Worm (Caenorhabditis elegans): ENCODE data around the gene C01G6.2.

Gene C01G6.2

ce11 chrII:9250422-9250821 is 16.4 kb upstream of the C01G6.2 start, which contains the start of gene T26C5.4:
Gene T26C5.4 (minus strand): TSS chrII:9250522.
- no peak for TF ChIP-seq mec-3 (tag; optimal IDR thresholded peaks at IDR 0.05; ENCODE audit: borderline replicate concordance)
- no peak for TF ChIP-seq T23F11.4 (GFP tag; optimal IDR thresholded peaks at IDR 0.05)
- TF ChIP-seq eyg-1 (tag; optimal IDR thresholded peaks at IDR 0.05): no peak
- TF ChIP-seq pat-9 (tag; optimal IDR thresholded peaks at IDR 0.05): no peak
- TF ChIP-seq unc-86 (tag; optimal IDR thresholded peaks at IDR 0.05): no peak
- no peak for TF ChIP-seq sox-2 (GFP tag; IDR thresholded peaks at IDR 0.05)
- no peak for TF ChIP-seq pros-1 (tag; optimal IDR thresholded peaks at IDR 0.05)
- no peak for TF ChIP-seq ceh-30 (tag; optimal IDR thresholded peaks at IDR 0.05)
- TF ChIP-seq ttx-3 (tag; optimal IDR thresholded peaks at IDR 0.05): no peak
- no peak for TF ChIP-seq C08G9.2 (tag; optimal IDR thresholded peaks at IDR 0.05)
- TF ChIP-seq pqm-1 (tag; optimal IDR thresholded peaks at IDR 0.05): no peak

- no peak for TF ChIP-seq ceh-6 (GFP tag; optimal IDR thresholded peaks at IDR 0.05)
- TF ChIP-seq hlh-15 (tag; optimal IDR thresholded peaks at IDR 0.05): no peak
- no peak for TF ChIP-seq madf-2 (tag; optimal IDR thresholded peaks at IDR 0.05)
- no peak for TF ChIP-seq elt-2 (tag; optimal IDR thresholded peaks at IDR 0.05)
- no peak for TF ChIP-seq ceh-31 (tag; optimal IDR thresholded peaks at IDR 0.05)
- no peak for TF ChIP-seq sox-4 (tag; optimal IDR thresholded peaks at IDR 0.05)
- no peak for TF ChIP-seq nhr-11 (tag; optimal IDR thresholded peaks at IDR 0.05)
- no peak for TF ChIP-seq ceh-34 (tag; optimal IDR thresholded peaks at IDR 0.05)
- no peak for TF ChIP-seq hlh-6 (tag; optimal IDR thresholded peaks at IDR 0.05)
- TF ChIP-seq unc-3 (GFP tag; conservative IDR thresholded peaks at IDR 0.05): no peak
- TF ChIP-seq unc-3 (tag; optimal IDR thresholded peaks at IDR 0.05): no peak
- TF ChIP-seq ets-4 (tag; optimal IDR thresholded peaks at IDR 0.05): no peak
- no peak for TF ChIP-seq ceh-9 (tag; optimal IDR thresholded peaks at IDR 0.05)
Measured at ce11 chrII:9251529-9251928, 15.3 kb upstream of the C01G6.2 start.

- TF ChIP-seq fax-1 (tag; optimal IDR thresholded peaks at IDR 0.05) (no peak), pax-1 (tag; optimal IDR thresholded peaks at IDR 0.05) (no peak), eyg-1 (tag; optimal IDR thresholded peaks at IDR 0.05) (no peak), nhr-11 (tag; optimal IDR thresholded peaks at IDR 0.05) (no peak), C38D4.7 (GFP tag; optimal IDR thresholded peaks at IDR 0.05) (no peak), unc-86 (tag; optimal IDR thresholded peaks at IDR 0.05) (no peak), ets-4 (tag; optimal IDR thresholded peaks at IDR 0.05) (no peak), sdc-2 (tag; optimal IDR thresholded peaks at IDR 0.05) (no peak), ref-2 (tag; optimal IDR thresholded peaks at IDR 0.05) (no peak), hlh-13 (GFP tag; optimal IDR thresholded peaks at IDR 0.05) (no peak), sox-2 (GFP tag; IDR thresholded peaks at IDR 0.05) (no peak), gmeb-2 (tag; optimal IDR thresholded peaks at IDR 0.05) (no peak), ztf-16 (tag; optimal IDR thresholded peaks at IDR 0.05) (no peak), ceh-2 (tag; optimal IDR thresholded peaks at IDR 0.05) (no peak), ceh-18 (tag; optimal IDR thresholded peaks at IDR 0.05) (no peak)
Measured at ce11 chrII:9254187-9254586, 12.7 kb upstream of the C01G6.2 start, which contains the start of gene nlp-82. Gene nlp-82 (minus strand): TSS chrII:9254287.

ce11 chrII:9258034-9258556 is 8.8 kb upstream of the C01G6.2 start:
- no peak for TF ChIP-seq sox-2 (GFP tag; IDR thresholded peaks at IDR 0.05)
- TF ChIP-seq ceh-18 (tag; optimal IDR thresholded peaks at IDR 0.05): no peak
- no peak for TF ChIP-seq ceh-34 (tag; optimal IDR thresholded peaks at IDR 0.05)
- no peak for TF ChIP-seq odd-2 (tag; optimal IDR thresholded peaks at IDR 0.05)
- peak; percentile 17 for TF ChIP-seq ceh-6 (GFP tag; optimal IDR thresholded peaks at IDR 0.05)
- no peak for TF ChIP-seq sox-4 (tag; optimal IDR thresholded peaks at IDR 0.05)
- TF ChIP-seq ceh-24 (tag; optimal IDR thresholded peaks at IDR 0.05): peak; percentile 9
- no peak for TF ChIP-seq lin-11 (tag; optimal IDR thresholded peaks at IDR 0.05)
- no peak for TF ChIP-seq nhr-232 (tag; optimal IDR thresholded peaks at IDR 0.05)
- no peak for TF ChIP-seq nhr-11 (tag; optimal IDR thresholded peaks at IDR 0.05)
- no peak for TF ChIP-seq sdc-2 (tag; optimal IDR thresholded peaks at IDR 0.05)
- peak; percentile 25 for TF ChIP-seq madf-2 (tag; optimal IDR thresholded peaks at IDR 0.05)
- TF ChIP-seq elt-4 (tag; optimal IDR thresholded peaks at IDR 0.05): no peak
